Worm (Caenorhabditis elegans) whole organism, early embryonic: ENCODE results near the gene Y1B5A.1.

Experiments used
- B0310.2 ChIP-seq: sonication (generic microtip); optimal IDR thresholded peaks from 2 replicates; lab custom pipeline; 2016; ENCODE audit warnings: mild to moderate bottlenecking, missing genetic modification characterization, missing compliant biosample characterization
- F13C5.2 ChIP-seq: sonication (generic microtip); optimal IDR thresholded peaks from 2 replicates; lab custom pipeline; 2017; ENCODE audit warnings: mild to moderate bottlenecking, missing genetic modification characterization, inconsistent platforms, missing compliant biosample characterization
- aly-1 ChIP-seq: sonication (generic microtip); optimal IDR thresholded peaks from 2 replicates; lab custom pipeline; 2016; ENCODE audit warnings: missing genetic modification characterization, missing compliant biosample characterization
- ama-1 ChIP-seq: fragments of 150-350 bp; optimal IDR thresholded peaks from 2 replicates; lab custom pipeline; 2014
- ceh-13 ChIP-seq: fragments of 200-800 bp; sonication (Bioruptor generic); optimal IDR thresholded peaks from 2 replicates; lab custom pipeline; 2018; ENCODE audit warnings: mild to moderate bottlenecking, missing genetic modification characterization, missing compliant biosample characterization
- ceh-36 ChIP-seq: sonication (generic microtip); optimal IDR thresholded peaks from 2 replicates; lab custom pipeline; 2016; ENCODE audit warnings: missing genetic modification characterization, inconsistent platforms, missing compliant biosample characterization
- ets-7 ChIP-seq: sonication (generic microtip); optimal IDR thresholded peaks from 2 replicates; lab custom pipeline; 2016; ENCODE audit warnings: missing genotype, missing genetic modification characterization, missing compliant biosample characterization
- flt-1 ChIP-seq: fragments of 200-800 bp; sonication (Bioruptor generic); IDR thresholded peaks from 2 replicates; pipeline ENCODE4 v1.3.6; 2022; ENCODE audit warnings: missing genetic modification characterization, missing compliant biosample characterization
- hmbx-1 ChIP-seq: sonication (generic microtip); optimal IDR thresholded peaks from 2 replicates; lab custom pipeline; 2016; ENCODE audit warnings: mild to moderate bottlenecking, missing genetic modification characterization, missing compliant biosample characterization
- hmg-4 ChIP-seq: fragments of 200-800 bp; sonication (Bioruptor generic); optimal IDR thresholded peaks from 2 replicates; lab custom pipeline; 2018; ENCODE audit warnings: mild to moderate bottlenecking, missing genetic modification characterization, missing compliant biosample characterization
- hnd-1 ChIP-seq: sonication (generic microtip); optimal IDR thresholded peaks from 2 replicates; lab custom pipeline; 2016; ENCODE audit warnings: missing genetic modification characterization, missing compliant biosample characterization
- pes-1 ChIP-seq: fragments of 200-800 bp; sonication (Bioruptor generic); IDR thresholded peaks from 2 replicates; pipeline ENCODE4 v1.3.6; 2022; ENCODE audit warnings: missing genetic modification reagents, missing genetic modification characterization, missing compliant biosample characterization
- scrt-1 ChIP-seq: fragments of 200-800 bp; sonication (Bioruptor generic); IDR thresholded peaks from 2 replicates; pipeline ENCODE4 v1.3.6; 2022; ENCODE audit warnings: missing genetic modification characterization, missing compliant biosample characterization
- sea-1 ChIP-seq: fragments of 200-800 bp; sonication (Bioruptor generic); conservative IDR thresholded peaks from 2 replicates; pipeline ENCODE4 v1.3.6; 2022; ENCODE audit warnings: missing genetic modification characterization, missing compliant biosample characterization
- tbx-11 ChIP-seq: fragments of 200-800 bp; sonication (Bioruptor generic); IDR thresholded peaks from 2 replicates; pipeline ENCODE4 v1.3.6; 2022; ENCODE audit warnings: missing genetic modification characterization, missing compliant biosample characterization
- tbx-37 ChIP-seq: fragments of 200-800 bp; sonication (Bioruptor generic); conservative IDR thresholded peaks from 2 replicates; pipeline ENCODE4 v1.3.6; 2022; ENCODE audit warnings: missing genetic modification reagents, missing genetic modification characterization, missing compliant biosample characterization
- tra-4 ChIP-seq: sonication (generic microtip); optimal IDR thresholded peaks from 2 replicates; lab custom pipeline; 2017; ENCODE audit warnings: missing genetic modification characterization, missing compliant biosample characterization

Gene Y1B5A.1

DNA sequence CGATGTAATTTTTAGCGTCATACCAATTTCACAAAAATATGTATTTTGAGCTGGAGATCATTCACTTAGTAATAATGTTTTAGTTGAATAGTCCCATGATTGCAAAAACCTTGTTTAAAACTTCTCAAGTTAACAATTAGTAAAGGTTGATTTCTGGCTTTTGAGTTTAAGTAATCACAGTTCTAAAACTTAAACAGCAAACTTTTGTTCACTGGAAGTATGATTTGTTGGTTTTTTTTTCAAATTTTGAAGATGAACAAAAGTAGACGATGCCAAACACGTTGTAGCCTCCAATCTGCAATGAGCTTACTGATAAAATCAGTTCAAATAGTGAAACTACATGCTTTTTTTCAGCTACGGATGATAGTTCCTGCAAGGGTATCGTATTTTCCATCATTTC, 27.4 kb downstream of the Y1B5A.1 start, which contains the start of gene C36B7.1:
TSS of gene C36B7.1 (plus strand) at position 301 of the 400 bp plus-strand sequence.
- no peak for TF ChIP-seq hmbx-1 (tag; lab: Kevin White, UChicago)
- no peak for TF ChIP-seq ama-1
- TF ChIP-seq hmg-4 = no peak
- TF ChIP-seq B0310.2 (tag; lab: Kevin White, UChicago) = no peak
- no peak for TF ChIP-seq tra-4 (tag; lab: Kevin White, UChicago)
- TF ChIP-seq pes-1 (GFP tag; lab: Robert Waterston, UW) = no peak
- TF ChIP-seq tbx-11 (GFP tag; lab: Robert Waterston, UW) = no peak
- TF ChIP-seq aly-1 (tag; lab: Kevin White, UChicago) = no peak

DNA sequence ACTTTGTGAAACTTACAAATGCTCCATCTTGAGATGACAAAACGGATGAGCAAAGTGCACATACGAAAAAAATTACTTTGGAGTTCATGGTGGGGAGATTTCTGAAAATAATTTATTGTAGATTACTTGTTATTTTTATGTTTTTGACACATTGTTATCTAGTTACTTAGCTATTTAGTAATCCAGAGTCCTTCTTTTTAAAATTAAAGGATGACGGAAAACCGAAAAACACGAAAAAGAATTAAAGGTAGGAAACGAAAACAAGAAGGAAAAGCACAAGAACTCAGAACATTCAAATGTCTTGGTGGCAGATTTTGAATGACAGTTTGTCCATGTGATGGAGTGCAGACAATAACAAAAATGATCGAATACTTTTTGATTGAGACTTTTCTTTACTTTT, 31.7 kb downstream of the Y1B5A.1 start, which contains the start of gene hen-1:
TSS of gene hen-1 (minus strand) at position 101 of the 400 bp plus-strand sequence.
- TF ChIP-seq sea-1 (GFP tag; lab: Robert Waterston, UW) = no peak
- no peak for TF ChIP-seq hmbx-1 (tag; lab: Kevin White, UChicago)
- TF ChIP-seq tbx-37 (GFP tag; lab: Robert Waterston, UW) = no peak
- no peak for TF ChIP-seq ceh-36
- no peak for TF ChIP-seq aly-1 (tag; lab: Kevin White, UChicago)
- TF ChIP-seq flt-1 = no peak
- no peak for TF ChIP-seq ceh-13 (GFP tag; lab: Kevin White, UChicago)

DNA sequence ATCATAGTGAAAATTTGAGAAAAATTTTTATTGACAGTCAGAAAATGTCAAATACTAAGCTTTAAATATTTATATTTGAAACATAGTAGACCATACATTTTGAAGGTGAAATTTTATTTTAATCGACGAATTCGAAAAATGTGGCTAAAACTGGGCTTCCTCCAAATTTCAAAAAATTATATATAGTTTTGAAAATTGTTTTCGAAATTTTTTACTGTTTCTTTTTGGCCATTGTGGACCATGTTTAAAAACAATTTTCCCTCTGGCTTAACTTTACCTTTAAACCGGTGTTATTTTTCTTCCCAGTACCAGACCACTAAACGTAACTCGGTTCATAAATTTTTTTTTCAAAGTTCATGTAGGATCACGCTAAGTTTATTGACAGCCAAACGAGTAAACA, 37.5 kb downstream of the Y1B5A.1 start:
- TF ChIP-seq hmbx-1 (tag; lab: Kevin White, UChicago) (no peak), tbx-11 (GFP tag; lab: Robert Waterston, UW) (no peak), sea-1 (GFP tag; lab: Robert Waterston, UW) (no peak), B0310.2 (tag; lab: Kevin White, UChicago) (no peak), hnd-1 (no peak), tbx-37 (GFP tag; lab: Robert Waterston, UW) (no peak), aly-1 (tag; lab: Kevin White, UChicago) (no peak), pes-1 (GFP tag; lab: Robert Waterston, UW) (no peak), tra-4 (tag; lab: Kevin White, UChicago) (no peak), ceh-13 (GFP tag; lab: Kevin White, UChicago) (no peak), ets-7 (tag; lab: Kevin White, UChicago) (no peak), scrt-1 (GFP tag; lab: Robert Waterston, UW) (no peak), ama-1 (no peak), F13C5.2 (no peak), flt-1 (no peak)

DNA sequence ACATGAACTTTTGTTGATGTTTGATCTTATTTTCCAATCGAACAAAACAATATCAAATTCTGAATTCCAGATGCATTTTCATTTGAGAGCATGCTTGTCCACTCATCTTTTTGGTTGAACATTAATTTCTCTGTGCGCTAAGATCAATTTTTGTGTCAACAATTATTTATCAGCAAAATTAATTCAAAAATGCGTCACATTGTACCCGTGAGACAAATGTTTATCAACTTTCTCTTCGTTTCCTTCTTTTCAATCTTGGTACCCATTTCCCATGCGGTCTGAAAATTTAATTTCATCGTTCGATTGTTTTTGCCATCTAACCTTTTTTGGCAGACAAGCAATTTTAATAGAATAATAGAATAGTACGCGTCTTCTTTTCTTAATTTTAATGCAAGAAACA, 38.9 kb downstream of the Y1B5A.1 start:
- no peak for TF ChIP-seq pes-1 (GFP tag; lab: Robert Waterston, UW)
- no peak for TF ChIP-seq ceh-36
- TF ChIP-seq hnd-1 = no peak
- no peak for TF ChIP-seq flt-1
- no peak for TF ChIP-seq hmg-4
- no peak for TF ChIP-seq ama-1
- no peak for TF ChIP-seq tbx-11 (GFP tag; lab: Robert Waterston, UW)
- no peak for TF ChIP-seq hmbx-1 (tag; lab: Kevin White, UChicago)
- TF ChIP-seq ceh-13 (GFP tag; lab: Kevin White, UChicago) = no peak
- TF ChIP-seq tra-4 (tag; lab: Kevin White, UChicago) = no peak
- no peak for TF ChIP-seq aly-1 (tag; lab: Kevin White, UChicago)
- TF ChIP-seq scrt-1 (GFP tag; lab: Robert Waterston, UW) = no peak
- no peak for TF ChIP-seq ets-7 (tag; lab: Kevin White, UChicago)

DNA sequence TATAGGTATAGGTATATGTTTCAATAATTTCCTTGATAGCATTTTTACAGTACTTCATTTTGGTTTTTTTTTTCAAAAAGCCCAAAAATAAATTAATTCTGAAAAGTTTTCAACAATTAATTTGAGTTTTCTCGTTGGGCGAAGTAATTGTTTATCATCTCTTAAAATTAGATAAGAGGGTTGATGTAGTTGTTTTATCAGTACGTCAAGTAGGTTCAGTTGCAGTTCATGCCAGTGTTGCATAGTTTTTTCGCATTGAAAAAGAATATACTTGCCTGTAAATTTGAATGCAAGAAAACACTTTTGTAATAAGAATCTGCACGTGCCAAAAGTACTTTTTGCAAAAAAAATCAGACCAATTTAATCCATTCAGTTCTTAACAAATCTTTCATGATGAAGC, 40.0 kb downstream of the Y1B5A.1 start:
- TF ChIP-seq pes-1 (GFP tag; lab: Robert Waterston, UW) (no peak), sea-1 (GFP tag; lab: Robert Waterston, UW) (no peak), flt-1 (no peak)

DNA sequence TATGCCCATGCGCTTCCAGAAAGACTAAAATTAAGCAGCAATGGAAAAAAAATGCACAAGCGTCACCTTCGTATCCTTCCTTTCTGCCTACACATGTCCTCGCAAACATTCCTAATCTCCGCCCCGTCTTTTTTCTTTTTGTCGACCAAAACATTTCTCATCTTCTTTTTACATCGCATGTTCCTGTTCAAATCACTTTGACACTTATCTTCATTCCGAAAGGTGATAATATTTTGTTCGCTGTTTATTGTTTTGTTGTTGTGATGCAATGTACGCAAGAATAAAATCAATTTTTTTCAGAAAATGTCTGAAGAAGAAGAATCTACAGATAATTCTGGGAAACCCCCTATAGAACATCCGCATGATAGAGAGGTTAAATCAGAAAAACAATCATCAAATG, 41.2 kb downstream of the Y1B5A.1 start, which contains the start of gene ist-1:
TSS of gene ist-1 (plus strand) at position 301 of the 400 bp plus-strand sequence.
- TF ChIP-seq tbx-37 (GFP tag; lab: Robert Waterston, UW) = no peak

DNA sequence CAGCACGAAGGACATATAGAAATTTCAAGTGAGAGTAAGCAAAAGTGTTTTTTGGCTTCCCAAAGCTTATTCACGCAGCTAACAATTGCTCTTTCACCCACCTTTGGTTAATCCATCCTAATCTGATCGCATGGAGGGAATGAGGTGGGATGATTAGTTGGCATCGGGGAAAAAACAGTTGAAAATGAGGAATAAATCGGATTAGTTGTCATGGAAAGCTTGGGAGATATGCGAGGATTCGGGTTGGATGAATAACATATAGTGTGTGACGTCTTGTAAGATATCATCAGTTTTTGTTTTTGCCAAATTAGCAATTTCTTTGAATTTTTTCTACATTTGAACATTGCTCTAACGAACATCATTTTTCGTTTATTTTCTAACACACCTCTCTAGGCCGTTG, 43.4 kb downstream of the Y1B5A.1 start:
- TF ChIP-seq pes-1 (GFP tag; lab: Robert Waterston, UW) = no peak
- no peak for TF ChIP-seq B0310.2 (tag; lab: Kevin White, UChicago)
- no peak for TF ChIP-seq scrt-1 (GFP tag; lab: Robert Waterston, UW)
- no peak for TF ChIP-seq flt-1
- no peak for TF ChIP-seq hmg-4
- no peak for TF ChIP-seq ets-7 (tag; lab: Kevin White, UChicago)
- TF ChIP-seq tra-4 (tag; lab: Kevin White, UChicago) = no peak
- TF ChIP-seq hnd-1 = no peak

DNA sequence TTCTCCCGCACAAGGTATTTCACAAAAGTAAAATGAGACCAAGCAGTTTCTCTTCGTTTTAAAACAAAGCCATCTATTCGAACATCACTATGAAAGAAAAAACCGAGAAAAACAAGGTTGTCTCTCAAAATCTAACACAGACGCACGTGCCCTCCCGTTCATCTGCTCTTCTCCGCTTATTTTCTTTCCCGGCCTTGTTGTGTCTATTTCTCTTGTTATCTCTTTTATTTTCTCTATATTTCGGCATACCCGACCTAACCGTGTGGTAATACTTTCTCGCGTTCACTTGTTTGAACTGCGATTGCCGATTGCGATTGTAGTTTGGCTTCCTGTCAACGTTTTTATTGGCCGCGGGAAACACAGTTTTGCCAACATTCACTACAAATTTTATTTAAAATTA, 44.3 kb downstream of the Y1B5A.1 start:
- TF ChIP-seq ets-7 (tag; lab: Kevin White, UChicago) = no peak
- no peak for TF ChIP-seq F13C5.2

DNA sequence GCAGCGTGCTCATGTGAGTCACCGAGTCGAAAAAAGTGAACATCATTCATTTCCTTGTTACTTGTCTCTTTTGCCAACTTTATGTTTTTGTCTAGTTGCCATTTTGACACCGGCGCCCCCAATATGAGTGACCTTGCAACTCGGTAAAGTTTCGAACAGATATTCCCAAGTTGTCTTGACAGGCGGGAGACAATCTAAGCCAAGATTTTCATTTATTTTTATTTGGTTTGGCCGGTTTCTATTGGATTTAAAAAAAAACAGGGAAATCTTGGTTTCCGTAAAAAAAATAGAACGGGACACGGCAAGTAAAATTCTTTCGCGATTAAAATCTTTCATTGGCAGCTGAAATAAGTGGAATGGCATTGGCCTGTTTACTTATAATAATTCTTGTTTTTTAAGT, 46.0 kb downstream of the Y1B5A.1 start:
- TF ChIP-seq hmg-4 = no peak
